Worm (Caenorhabditis elegans): Measurements from ENCODE around the gene F13D11.3.

The F13D11.3 gene

ce11 chrX:5805872-5806472 lies at the start of gene F13D11.3:
TSS of gene F13D11.3 (minus strand) at chrX:5805922.
- TF ChIP-seq sptf-1 (tag; optimal IDR thresholded peaks at IDR 0.05): no peak
- no peak for TF ChIP-seq lin-13 (tag; optimal IDR thresholded peaks at IDR 0.05)
- TF ChIP-seq ces-1 (GFP tag; optimal IDR thresholded peaks at IDR 0.05): no peak
- peak; percentile 77 for TF ChIP-seq hlh-1 (tag; optimal IDR thresholded peaks at IDR 0.05)
- no peak for TF ChIP-seq unc-62 (GFP tag; optimal IDR thresholded peaks at IDR 0.05)
- TF ChIP-seq nhr-12 (tag; optimal IDR thresholded peaks at IDR 0.05): no peak
- no peak for TF ChIP-seq nhr-2 (tag; optimal IDR thresholded peaks at IDR 0.05)

ce11 chrX:5854452-5855234 lies 48.9 kb upstream of the F13D11.3 start:
- TF ChIP-seq ceh-43 (GFP tag; optimal IDR thresholded peaks at IDR 0.05) (no peak), pha-4 (tag; optimal IDR thresholded peaks at IDR 0.05) (no peak), elt-1 (tag; optimal IDR thresholded peaks at IDR 0.05; ENCODE audit: borderline replicate concordance, insufficient read depth) (no peak), nhr-76 (tag; optimal IDR thresholded peaks at IDR 0.05) (no peak), cnd-1 (tag; optimal IDR thresholded peaks at IDR 0.05) (no peak), unc-62 (GFP tag; optimal IDR thresholded peaks at IDR 0.05) (peak; percentile 76)

- TF ChIP-seq ceh-43 (GFP tag; optimal IDR thresholded peaks at IDR 0.05) (no peak), sem-2 (GFP tag; optimal IDR thresholded peaks at IDR 0.05) (no peak), unc-120 (tag; optimal IDR thresholded peaks at IDR 0.05; ENCODE audit: poor library complexity, severe bottlenecking) (no peak)
Observed at ce11 chrX:5854163-5854451, 48.4 kb upstream of the F13D11.3 start, which contains the start of gene hog-1. TSS of gene hog-1 (minus strand) at chrX:5854263.

- no peak for TF ChIP-seq ces-1 (GFP tag; optimal IDR thresholded peaks at IDR 0.05)
- no peak for TF ChIP-seq flh-1 (GFP tag; optimal IDR thresholded peaks at IDR 0.05)
- no peak for TF ChIP-seq elt-1 (tag; optimal IDR thresholded peaks at IDR 0.05; ENCODE audit: borderline replicate concordance, insufficient read depth)
- TF ChIP-seq ceh-39 (tag; optimal IDR thresholded peaks at IDR 0.05): no peak
Observed at ce11 chrX:5852113-5852512, 46.4 kb upstream of the F13D11.3 start.

ce11 chrX:5850472-5850871 lies 44.8 kb upstream of the F13D11.3 start:
- no peak for TF ChIP-seq unc-62 (GFP tag; optimal IDR thresholded peaks at IDR 0.05)
- no peak for TF ChIP-seq ztf-11 (tag; optimal IDR thresholded peaks at IDR 0.05)
- no peak for TF ChIP-seq hlh-1 (tag; optimal IDR thresholded peaks at IDR 0.05)
- no peak for TF ChIP-seq elt-3 (tag; optimal IDR thresholded peaks at IDR 0.05)
- TF ChIP-seq elt-1 (tag; optimal IDR thresholded peaks at IDR 0.05; ENCODE audit: borderline replicate concordance, insufficient read depth): no peak
- TF ChIP-seq bed-3 (GFP tag; optimal IDR thresholded peaks at IDR 0.05): no peak
- TF ChIP-seq ceh-39 (tag; optimal IDR thresholded peaks at IDR 0.05): no peak
- no peak for TF ChIP-seq nhr-12 (tag; optimal IDR thresholded peaks at IDR 0.05)
- TF ChIP-seq pha-4 (tag; optimal IDR thresholded peaks at IDR 0.05): no peak
- TF ChIP-seq tbx-8 (GFP tag; optimal IDR thresholded peaks at IDR 0.05): no peak
- TF ChIP-seq flh-1 (GFP tag; optimal IDR thresholded peaks at IDR 0.05): no peak
- no peak for TF ChIP-seq nhr-28 (tag; optimal IDR thresholded peaks at IDR 0.05)
- TF ChIP-seq snpc-4 (tag; optimal IDR thresholded peaks at IDR 0.05): no peak
- no peak for TF ChIP-seq ceh-83 (GFP tag; optimal IDR thresholded peaks at IDR 0.05)
- no peak for TF ChIP-seq sptf-1 (tag; optimal IDR thresholded peaks at IDR 0.05)
- no peak for TF ChIP-seq zip-8 (tag; optimal IDR thresholded peaks at IDR 0.05)

ce11 chrX:5848703-5849102 lies 43.0 kb upstream of the F13D11.3 start, which contains the start of gene atat-2:
TSS of gene atat-2 (plus strand) at chrX:5849100.
- TF ChIP-seq blmp-1 (tag; optimal IDR thresholded peaks at IDR 0.05): no peak
- TF ChIP-seq bed-3 (GFP tag; optimal IDR thresholded peaks at IDR 0.05): no peak
- no peak for TF ChIP-seq nhr-237 (tag; optimal IDR thresholded peaks at IDR 0.05)

- TF ChIP-seq nhr-28 (tag; optimal IDR thresholded peaks at IDR 0.05): no peak
- peak; percentile 36 for TF ChIP-seq ces-1 (GFP tag; optimal IDR thresholded peaks at IDR 0.05)
Observed at ce11 chrX:5847268-5847667, 41.5 kb upstream of the F13D11.3 start.
